Worm (Caenorhabditis elegans) whole organism, late embryonic: Measurements from ENCODE around the gene ugtp-1.

Experiments used
- K09A11.1 ChIP-seq: sonication (generic microtip); optimal IDR thresholded peaks from 2 replicates; lab custom pipeline; 2017; ENCODE audit warnings: antibody characterized with exemption, mild to moderate bottlenecking, missing genetic modification characterization, missing compliant biosample characterization; ENCODE audit not compliant: insufficient read depth
- ama-1 ChIP-seq: fragments of 150-350 bp; optimal IDR thresholded peaks from 2 replicates; lab custom pipeline; 2014
- dve-1 ChIP-seq: sonication (generic microtip); optimal IDR thresholded peaks from 2 replicates; lab custom pipeline; 2017; ENCODE audit warnings: antibody characterized with exemption, mild to moderate bottlenecking, missing genetic modification characterization, missing compliant biosample characterization
- elt-4 ChIP-seq: sonication (generic microtip); optimal IDR thresholded peaks from 2 replicates; lab custom pipeline; 2016; ENCODE audit warnings: missing genetic modification characterization, missing compliant biosample characterization
- fkh-10 ChIP-seq: fragments of 150-350 bp; optimal IDR thresholded peaks from 2 replicates; lab custom pipeline; 2014; ENCODE audit warnings: missing biosample characterization, missing genetic modification reagents, missing genetic modification characterization
- hlh-13 ChIP-seq: fragments of 200-800 bp; sonication (Bioruptor generic); optimal IDR thresholded peaks from 2 replicates; lab custom pipeline; 2018; ENCODE audit warnings: mild to moderate bottlenecking, missing genetic modification characterization, missing compliant biosample characterization
- hlh-30 ChIP-seq: sonication (generic microtip); optimal IDR thresholded peaks from 2 replicates; lab custom pipeline; 2017; ENCODE audit warnings: antibody characterized with exemption, missing genetic modification characterization, missing compliant biosample characterization; ENCODE audit not compliant: insufficient read depth
- hlh-6 ChIP-seq: sonication (generic microtip); optimal IDR thresholded peaks from 2 replicates; lab custom pipeline; 2016; ENCODE audit warnings: missing genotype, missing genetic modification characterization, missing compliant biosample characterization
- pqm-1 ChIP-seq: sonication (generic microtip); optimal IDR thresholded peaks from 2 replicates; lab custom pipeline; 2016; ENCODE audit warnings: missing genetic modification characterization, missing compliant biosample characterization
- syd-9 ChIP-seq: sonication (generic microtip); optimal IDR thresholded peaks from 2 replicates; lab custom pipeline; 2016; ENCODE audit warnings: mild to moderate bottlenecking, missing genetic modification characterization, moderate library complexity, missing compliant biosample characterization

ce11 chrIII:8719769-8720252 lies 30.7 kb downstream of the ugtp-1 start, which contains the start of gene hipr-1:
- no peak for TF ChIP-seq ama-1 (lab: Kevin White, UChicago)
- no peak for TF ChIP-seq syd-9 (tag; lab: Kevin White, UChicago)
- TF ChIP-seq K09A11.1 (tag; lab: Kevin White, UChicago) = no peak
- TF ChIP-seq fkh-10 (GFP tag; lab: Kevin White, UChicago) = no peak
- no peak for TF ChIP-seq dve-1 (tag; lab: Kevin White, UChicago)
- TF ChIP-seq hlh-13 (GFP tag; lab: Kevin White, UChicago) = no peak
- TF ChIP-seq pqm-1 = no peak
- no peak for TF ChIP-seq hlh-30 (tag; lab: Kevin White, UChicago)
- TF ChIP-seq hlh-6 (tag; lab: Kevin White, UChicago) = no peak
- no peak for TF ChIP-seq elt-4 (tag; lab: Kevin White, UChicago)
